Fruit fly (Drosophila melanogaster): Measurements from ENCODE around the gene PIG-U.

- TF ChIP-seq EcR (GFP tag; optimal IDR thresholded peaks at IDR 0.05): no peak
- TF ChIP-seq pan (optimal IDR thresholded peaks at IDR 0.05): no peak
- no peak for TF ChIP-seq CG8478 (optimal IDR thresholded peaks at IDR 0.05)
- no peak for TF ChIP-seq usp (GFP tag; optimal IDR thresholded peaks at IDR 0.05)
- no peak for TF ChIP-seq psq (optimal IDR thresholded peaks at IDR 0.05)
- TF ChIP-seq Dll (optimal IDR thresholded peaks at IDR 0.05): no peak
Measured at dm6 chr2L:8477049-8477448, 37.8 kb upstream of the PIG-U start, which contains the start of gene CheA29a.
